Fruit fly (Drosophila melanogaster) whole organism, embryonic: ENCODE results near the gene grnd.

Experiments
- Antp ChIP-seq: fragments of 200-800 bp; sonication (Bioruptor generic); optimal IDR thresholded peaks from 3 replicates; lab custom pipeline; 2016; ENCODE audit warnings: missing biosample characterization, missing genetic modification characterization
- Atf6 ChIP-seq: fragments of 200-800 bp; sonication (Bioruptor generic); IDR thresholded peaks from 2 replicates; pipeline ENCODE4 v1.3.6; 2022; ENCODE audit warnings: missing biosample characterization, missing genetic modification characterization
- CG10209 ChIP-seq: fragments of 200-800 bp; sonication (Bioruptor generic); optimal IDR thresholded peaks from 3 replicates; lab custom pipeline; 2017; ENCODE audit warnings: missing biosample characterization, mild to moderate bottlenecking, missing genetic modification characterization, missing genetic modification reagents
- CG1233 ChIP-seq: fragments of 200-800 bp; sonication (Bioruptor generic); optimal IDR thresholded peaks from 4 replicates; lab custom pipeline; 2018; ENCODE audit warnings: missing biosample characterization, mild to moderate bottlenecking, missing genetic modification characterization
- CG12769 ChIP-seq: fragments of 200-800 bp; sonication (Bioruptor generic); optimal IDR thresholded peaks from 2 replicates; lab custom pipeline; 2019; ENCODE audit warnings: missing biosample characterization, mild to moderate bottlenecking, missing genetic modification characterization, moderate library complexity
- CG13123 ChIP-seq: fragments of 200-800 bp; sonication (Bioruptor generic); optimal IDR thresholded peaks from 2 replicates; lab custom pipeline; 2016; ENCODE audit warnings: missing biosample characterization, missing genetic modification characterization
- CG13424 ChIP-seq: fragments of 200-800 bp; sonication (Bioruptor generic); optimal IDR thresholded peaks from 2 replicates; lab custom pipeline; 2019; ENCODE audit warnings: missing biosample characterization, mild to moderate bottlenecking, missing genetic modification characterization, moderate library complexity
- CG14965 ChIP-seq: fragments of 200-800 bp; sonication (Bioruptor generic); optimal IDR thresholded peaks from 2 replicates; lab custom pipeline; 2016; ENCODE audit warnings: missing biosample characterization, missing genetic modification characterization, borderline replicate concordance
- CG15269 ChIP-seq: fragments of 200-800 bp; sonication (Bioruptor generic); optimal IDR thresholded peaks from 2 replicates; lab custom pipeline; 2018; ENCODE audit warnings: missing biosample characterization, mild to moderate bottlenecking, missing genetic modification characterization, moderate library complexity
- CG15601 ChIP-seq: fragments of 200-800 bp; sonication (Bioruptor generic); optimal IDR thresholded peaks from 3 replicates; lab custom pipeline; 2019; ENCODE audit warnings: missing biosample characterization, mild to moderate bottlenecking, missing genetic modification characterization, moderate library complexity
- CG16815 ChIP-seq: fragments of 200-800 bp; sonication (Bioruptor generic); optimal IDR thresholded peaks from 3 replicates; lab custom pipeline; 2017; ENCODE audit warnings: missing biosample characterization, mild to moderate bottlenecking, missing genetic modification characterization
- CG18262 ChIP-seq: fragments of 200-800 bp; optimal IDR thresholded peaks from 3 replicates; lab custom pipeline; 2019; ENCODE audit warnings: missing biosample characterization, mild to moderate bottlenecking, missing genetic modification characterization, moderate library complexity
- CG2202 ChIP-seq: fragments of 200-800 bp; sonication (Bioruptor generic); optimal IDR thresholded peaks from 2 replicates; lab custom pipeline; 2018; ENCODE audit warnings: missing biosample characterization, mild to moderate bottlenecking, missing genetic modification characterization
- CG3407 ChIP-seq: fragments of 200-800 bp; sonication (Bioruptor generic); optimal IDR thresholded peaks from 2 replicates; lab custom pipeline; 2018; ENCODE audit warnings: missing biosample characterization, mild to moderate bottlenecking, missing genetic modification characterization
- CG34376 ChIP-seq: fragments of 200-800 bp; sonication (Bioruptor generic); optimal IDR thresholded peaks from 2 replicates; lab custom pipeline; 2018; ENCODE audit warnings: missing biosample characterization, mild to moderate bottlenecking, missing genetic modification characterization
- CG3995 ChIP-seq: fragments of 200-800 bp; sonication (Bioruptor generic); optimal IDR thresholded peaks from 3 replicates; lab custom pipeline; 2016; ENCODE audit warnings: missing biosample characterization, missing genetic modification characterization
- CG4282 ChIP-seq: fragments of 200-800 bp; sonication (Bioruptor generic); optimal IDR thresholded peaks from 2 replicates; lab custom pipeline; 2016; ENCODE audit warnings: missing biosample characterization, missing genetic modification characterization
- CG5180 ChIP-seq: fragments of 200-800 bp; sonication (Bioruptor generic); optimal IDR thresholded peaks from 3 replicates; lab custom pipeline; 2017; ENCODE audit warnings: missing biosample characterization, missing genetic modification characterization, mild to moderate bottlenecking, moderate library complexity, missing genetic modification reagents
- CG5953 ChIP-seq: fragments of 200-800 bp; sonication (Bioruptor generic); IDR thresholded peaks from 2 replicates; pipeline ENCODE4 v1.3.6; 2022; ENCODE audit warnings: missing biosample characterization, missing genetic modification characterization
- CG6689 ChIP-seq: fragments of 200-800 bp; sonication (Bioruptor generic); IDR thresholded peaks from 2 replicates; pipeline ENCODE4 v1.3.6; 2022; ENCODE audit warnings: missing biosample characterization, missing genetic modification characterization
- CG6765 ChIP-seq: fragments of 200-800 bp; sonication (Bioruptor generic); optimal IDR thresholded peaks from 3 replicates; lab custom pipeline; 2017; ENCODE audit warnings: missing biosample characterization, mild to moderate bottlenecking, missing genetic modification characterization
- CG7556 ChIP-seq: fragments of 200-800 bp; sonication (Bioruptor generic); optimal IDR thresholded peaks from 2 replicates; lab custom pipeline; 2017; ENCODE audit warnings: missing biosample characterization, mild to moderate bottlenecking, missing genetic modification characterization
- CG8944 ChIP-seq: fragments of 200-800 bp; sonication (Bioruptor generic); optimal IDR thresholded peaks from 3 replicates; lab custom pipeline; 2016; ENCODE audit warnings: missing biosample characterization, missing genetic modification characterization
- CHES-1-like ChIP-seq: fragments of 200-800 bp; sonication (Bioruptor generic); optimal IDR thresholded peaks from 2 replicates; lab custom pipeline; 2016; ENCODE audit warnings: missing biosample characterization, missing genetic modification characterization
- D ChIP-seq, 2 experiments: fragments of 200-800 bp in 1 of 2; fragments of >200 bp in 1 of 2; sonication (Bioruptor generic) in 1 of 2; optimal IDR thresholded peaks; 2 replicates in 1 of 2; 3 replicates in 1 of 2; lab custom pipeline; 2017; ENCODE audit warnings: mild to moderate bottlenecking in 1 of 2, missing biosample characterization in 1 of 2, missing genetic modification characterization in 1 of 2, missing genetic modification reagents in 1 of 2
- Doc3 ChIP-seq: fragments of 200-800 bp; sonication (Bioruptor generic); IDR thresholded peaks from 3 replicates; pipeline ENCODE4 v1.3.6; 2022; ENCODE audit warnings: missing biosample characterization, missing genetic modification characterization; ENCODE audit not compliant: partially characterized antibody
- HLH4C ChIP-seq: fragments of 200-800 bp; sonication (Bioruptor generic); IDR thresholded peaks from 3 replicates; pipeline ENCODE4 v1.3.6; 2022; ENCODE audit warnings: missing biosample characterization, missing genetic modification characterization; ENCODE audit not compliant: partially characterized antibody
- HLH54F ChIP-seq: fragments of 200-800 bp; sonication (Bioruptor generic); optimal IDR thresholded peaks from 3 replicates; lab custom pipeline; 2016; ENCODE audit warnings: missing biosample characterization, missing genetic modification characterization
- Hr3 ChIP-seq: fragments of 200-800 bp; sonication (Bioruptor generic); optimal IDR thresholded peaks from 3 replicates; lab custom pipeline; 2016; ENCODE audit warnings: missing biosample characterization, missing genetic modification characterization
- MBD-R2 ChIP-seq: fragments of 200-800 bp; sonication (Bioruptor generic); IDR thresholded peaks from 2 replicates; pipeline ENCODE4 v1.3.6; 2022; ENCODE audit warnings: missing biosample characterization, missing genetic modification characterization
- NfI ChIP-seq: fragments of 200-800 bp; sonication (Bioruptor generic); optimal IDR thresholded peaks from 3 replicates; lab custom pipeline; 2018; ENCODE audit warnings: missing biosample characterization, mild to moderate bottlenecking, missing genetic modification characterization, moderate library complexity
- Ravus ChIP-seq: fragments of 200-800 bp; sonication (Bioruptor generic); IDR thresholded peaks from 2 replicates; pipeline ENCODE4 v1.3.6; 2022; ENCODE audit warnings: missing biosample characterization, missing genetic modification characterization
- Sin3A ChIP-seq: fragments of >200 bp; optimal IDR thresholded peaks from 2 replicates; lab custom pipeline; 2018
- Spps ChIP-seq: fragments of 200-800 bp; sonication (Bioruptor generic); optimal IDR thresholded peaks from 2 replicates; lab custom pipeline; 2018; ENCODE audit warnings: missing biosample characterization, mild to moderate bottlenecking, missing genetic modification characterization
- Sry-β ChIP-seq: fragments of 200-800 bp; sonication (Bioruptor generic); optimal IDR thresholded peaks from 2 replicates; lab custom pipeline; 2018; ENCODE audit warnings: missing biosample characterization, mild to moderate bottlenecking, missing genetic modification characterization, moderate library complexity
- Tbp ChIP-seq: fragments of >200 bp; optimal IDR thresholded peaks from 2 replicates; lab custom pipeline; 2018; ENCODE audit warnings: missing biosample characterization, missing genetic modification characterization
- bowl ChIP-seq: fragments of 200-800 bp; sonication (Bioruptor generic); IDR thresholded peaks from 2 replicates; pipeline ENCODE4 v1.3.6; 2022; ENCODE audit warnings: missing biosample characterization, missing genetic modification characterization
- ci ChIP-seq: fragments of 200-800 bp; sonication (Bioruptor generic); IDR thresholded peaks from 3 replicates; pipeline ENCODE4 v1.3.6; 2022; ENCODE audit warnings: missing biosample characterization, missing genetic modification characterization
- fd96Cb ChIP-seq: fragments of 200-800 bp; sonication (Bioruptor generic); optimal IDR thresholded peaks from 2 replicates; lab custom pipeline; 2018; ENCODE audit warnings: missing biosample characterization, mild to moderate bottlenecking, missing genetic modification characterization, moderate library complexity
- gcm2 ChIP-seq: fragments of 200-800 bp; sonication (Bioruptor generic); optimal IDR thresholded peaks from 2 replicates; lab custom pipeline; 2016; ENCODE audit warnings: missing biosample characterization, missing genetic modification characterization
- hbn ChIP-seq: fragments of 200-800 bp; sonication (Bioruptor generic); IDR thresholded peaks from 2 replicates; pipeline ENCODE4 v1.3.6; 2022; ENCODE audit warnings: missing biosample characterization, missing genetic modification characterization; ENCODE audit not compliant: partially characterized antibody
- maf-S ChIP-seq: fragments of 200-800 bp; sonication (Bioruptor generic); optimal IDR thresholded peaks from 2 replicates; lab custom pipeline; 2016; ENCODE audit warnings: missing biosample characterization, missing genetic modification characterization
- rib ChIP-seq: fragments of 200-800 bp; sonication (Bioruptor generic); IDR thresholded peaks from 2 replicates; pipeline ENCODE4 v1.3.6; 2022; ENCODE audit warnings: missing biosample characterization, missing genetic modification characterization
- shn ChIP-seq: fragments of 200-800 bp; sonication (Bioruptor generic); optimal IDR thresholded peaks from 3 replicates; lab custom pipeline; 2016; ENCODE audit warnings: missing biosample characterization, missing genetic modification characterization
- sqz ChIP-seq: fragments of 200-800 bp; sonication (Bioruptor generic); optimal IDR thresholded peaks from 3 replicates; lab custom pipeline; 2018; ENCODE audit warnings: missing biosample characterization, mild to moderate bottlenecking, missing genetic modification characterization
- tx ChIP-seq: fragments of 200-800 bp; sonication (Bioruptor generic); optimal IDR thresholded peaks from 2 replicates; lab custom pipeline; 2016; ENCODE audit warnings: missing biosample characterization, missing genetic modification characterization
- vnd ChIP-seq: fragments of 200-800 bp; sonication (Bioruptor generic); IDR thresholded peaks from 3 replicates; pipeline ENCODE4 v1.3.6; 2022; ENCODE audit warnings: missing biosample characterization, missing genetic modification characterization; ENCODE audit not compliant: partially characterized antibody
- vvl ChIP-seq: fragments of 200-800 bp; sonication (Bioruptor generic); IDR thresholded peaks from 2 replicates; pipeline ENCODE4 v1.3.6; 2022; ENCODE audit warnings: missing biosample characterization, missing genetic modification characterization
- wdn ChIP-seq: fragments of 200-800 bp; sonication (Bioruptor generic); IDR thresholded peaks from 2 replicates; pipeline ENCODE4 v1.3.6; 2022; ENCODE audit warnings: missing biosample characterization, missing genetic modification characterization
- zen2 ChIP-seq: fragments of 200-800 bp; sonication (Bioruptor generic); IDR thresholded peaks from 3 replicates; pipeline ENCODE4 v1.3.6; 2022; ENCODE audit warnings: missing biosample characterization, missing genetic modification characterization; ENCODE audit not compliant: partially characterized antibody

Gene grnd

DNA sequence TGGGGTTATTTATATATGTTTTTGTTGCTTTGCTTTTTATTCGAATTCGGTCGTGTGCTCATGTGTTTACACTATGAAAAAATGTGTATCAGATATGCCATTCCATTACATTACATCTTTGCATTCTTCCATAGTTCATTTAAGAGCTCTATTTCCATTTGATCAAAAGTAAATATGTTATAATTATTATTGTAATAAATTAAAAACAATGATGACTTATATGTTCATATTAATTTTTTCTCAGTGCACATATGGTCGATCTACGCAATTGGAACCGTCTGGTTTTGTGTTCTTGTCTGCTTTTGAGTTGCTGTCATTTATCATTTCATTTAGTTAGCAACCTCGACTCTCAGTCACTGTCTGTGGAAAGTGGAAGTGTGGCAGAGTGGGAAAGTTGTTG is 7.8 kb upstream of the grnd start (continued):
- TF ChIP-seq CG13424 (tag; lab: Kevin White, UChicago) (peak; percentile 90), CG1233 (GFP tag; lab: Kevin White, UChicago) (peak; percentile 84), CG18262 (tag; lab: Kevin White, UChicago) (peak; percentile 97), CG15269 (no peak), CG12769 (tag; lab: Kevin White, UChicago) (no peak), CG14965 (GFP tag; lab: Kevin White, UChicago) (no peak), CG34376 (GFP tag; lab: Kevin White, UChicago) (no peak), Tbp (GFP tag; lab: Kevin White, UChicago) (no peak), CG5180 (GFP tag; lab: Kevin White, UChicago) (peak; percentile 70), CG5953 (GFP tag; lab: Robert Waterston, UW) (no peak; the same call in 1 of the 2 replicates), CG15601 (tag; lab: Kevin White, UChicago) (peak; percentile 96), CG13123 (GFP tag; lab: Kevin White, UChicago) (peak; percentile 86), zen2 (GFP tag; lab: Robert Waterston, UW) (no peak), NfI (GFP tag; lab: Kevin White, UChicago) (peak; percentile 78), gcm2 (GFP tag; lab: Kevin White, UChicago) (no peak), Hr3 (GFP tag; lab: Kevin White, UChicago) (peak; percentile 89), HLH54F (GFP tag; lab: Kevin White, UChicago) (peak; percentile 23), Doc3 (GFP tag; lab: Robert Waterston, UW) (no peak), Sin3A (lab: Kevin White, UChicago) (no peak), sqz (GFP tag; lab: Kevin White, UChicago) (peak; percentile 78), CG16815 (GFP tag; lab: Kevin White, UChicago) (peak; percentile 83), vvl (GFP tag; lab: Robert Waterston, UW) (peak; percentile 97), vnd (GFP tag; lab: Robert Waterston, UW) (no peak), wdn (GFP tag; lab: Robert Waterston, UW) (peak; percentile 75), fd96Cb (tag; lab: Kevin White, UChicago) (peak; percentile 94), Spps (peak; percentile 94), tx (GFP tag; lab: Kevin White, UChicago) (peak; percentile 33), HLH4C (GFP tag; lab: Robert Waterston, UW) (no peak), rib (GFP tag; lab: Robert Waterston, UW) (peak; percentile 78; the same call in 1 of the 2 replicates), Sry-β (GFP tag; lab: Kevin White, UChicago) (peak; percentile 57), shn (GFP tag; lab: Kevin White, UChicago) (peak; percentile 5), CG2202 (tag; lab: Kevin White, UChicago) (peak; percentile 91), CG7556 (peak; percentile 92), CG6689 (GFP tag; lab: Robert Waterston, UW) (peak; percentile 91), bowl (peak; percentile 73; the same call in 1 of the 2 replicates), CG6765 (GFP tag; lab: Kevin White, UChicago) (peak; percentile 27), maf-S (no peak), CG10209 (GFP tag; lab: Kevin White, UChicago) (peak; percentile 87), Ravus (GFP tag; lab: Robert Waterston, UW) (peak; percentile 84), ci (GFP tag; lab: Robert Waterston, UW) (peak; percentile 96), CHES-1-like (no peak), MBD-R2 (GFP tag; lab: Robert Waterston, UW) (peak; percentile 67), hbn (no peak), CG4282 (GFP tag; lab: Kevin White, UChicago) (no peak), CG3407 (GFP tag; lab: Kevin White, UChicago) (peak; percentile 82), Antp (GFP tag; lab: Kevin White, UChicago) (no peak), D (optimal IDR thresholded peaks at IDR 0.05; lab: Kevin White, UChicago) (no peak), D (GFP tag; optimal IDR thresholded peaks at IDR 0.05; lab: Kevin White, UChicago) (peak; percentile 89), CG8944 (GFP tag; lab: Kevin White, UChicago) (peak; percentile 21), Atf6 (GFP tag; lab: Robert Waterston, UW) (peak; percentile 92; the same call in 1 of the 2 replicates), CG3995 (GFP tag; lab: Kevin White, UChicago) (no peak)
